Fruit fly (Drosophila melanogaster): ENCODE data around the gene UGP.

The UGP gene

DNA sequence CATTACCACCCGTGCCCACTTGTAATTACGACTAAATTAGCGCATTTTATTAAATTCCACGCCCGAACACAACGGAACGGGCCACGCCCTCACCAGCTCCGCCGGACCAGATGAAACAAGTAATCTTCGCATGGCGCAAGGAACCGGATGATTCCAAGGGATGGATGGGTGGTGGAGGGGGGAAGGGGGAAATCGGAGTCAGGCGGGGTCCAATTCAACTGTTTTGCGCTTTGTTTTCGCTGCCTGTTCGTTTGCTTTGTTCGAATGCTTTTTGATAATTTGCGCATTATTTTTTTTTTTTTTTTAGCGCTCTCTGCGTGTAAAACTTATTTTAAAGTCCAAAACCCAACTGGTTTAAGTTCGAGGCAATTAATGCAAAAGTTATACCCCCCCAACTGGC, 38.0 kb upstream of the UGP start:
- TF ChIP-seq svp (GFP tag) (peak; percentile 40), Sox14 (GFP tag; optimal IDR thresholded peaks at IDR 0.05) (peak; percentile 21), CG1621 (tag; optimal IDR thresholded peaks at IDR 0.05) (peak; percentile 76), dsx (GFP tag; optimal IDR thresholded peaks at IDR 0.05; ENCODE audit: poor library complexity, severe bottlenecking) (no peak), Lpt (GFP tag; optimal IDR thresholded peaks at IDR 0.05) (no peak), ss (GFP tag; optimal IDR thresholded peaks at IDR 0.05) (peak in 1 of 2 experiments; percentile 19)

DNA sequence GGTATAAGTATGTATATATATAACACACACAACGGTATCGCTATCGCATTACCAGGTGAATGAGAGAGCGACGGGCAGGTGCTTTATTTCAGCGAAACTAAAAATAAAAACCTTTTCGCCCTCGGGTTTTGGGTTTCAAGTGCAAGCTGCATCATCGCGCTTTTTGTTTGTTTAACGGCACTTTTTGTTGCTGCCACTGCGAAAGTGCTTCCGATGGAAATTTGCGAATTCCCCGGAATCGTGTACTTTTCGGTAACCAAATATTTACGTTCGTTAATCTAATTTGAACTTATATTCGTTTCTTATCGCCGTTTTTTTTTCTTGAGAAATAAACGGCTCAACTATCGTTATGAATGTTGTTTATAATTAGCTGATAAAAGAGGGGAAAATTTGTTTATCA, 37.3 kb upstream of the UGP start:
- TF ChIP-seq CG34406 (GFP tag; optimal IDR thresholded peaks at IDR 0.05) (no peak), CG3919 (GFP tag; optimal IDR thresholded peaks at IDR 0.05) (no peak), Eip78C (GFP tag) (peak; percentile 29)

dm6 chr3L:9391340-9391980, 32.7 kb upstream of the UGP start:
- TF ChIP-seq svp (GFP tag) (peak; percentile 78), dsx (GFP tag; optimal IDR thresholded peaks at IDR 0.05; ENCODE audit: poor library complexity, severe bottlenecking) (no peak), esn (GFP tag; optimal IDR thresholded peaks at IDR 0.05) (no peak), CG3919 (GFP tag; optimal IDR thresholded peaks at IDR 0.05) (no peak)

dm6 chr3L:9384445-9385079, 25.8 kb upstream of the UGP start:
- no peak for TF ChIP-seq Sox15 (GFP tag; optimal IDR thresholded peaks at IDR 0.05)
- TF ChIP-seq svp (GFP tag): no peak
- no peak for TF ChIP-seq CG3032 (tag; optimal IDR thresholded peaks at IDR 0.05)
- no peak for TF ChIP-seq Met (GFP tag; optimal IDR thresholded peaks at IDR 0.05)
- TF ChIP-seq CG32006 (GFP tag; optimal IDR thresholded peaks at IDR 0.05): no peak
- TF ChIP-seq Lpt (GFP tag; optimal IDR thresholded peaks at IDR 0.05): no peak
- TF ChIP-seq vri (GFP tag; optimal IDR thresholded peaks at IDR 0.05): no peak
- TF ChIP-seq CG31627 (GFP tag; optimal IDR thresholded peaks at IDR 0.05): no peak
- TF ChIP-seq net (GFP tag; optimal IDR thresholded peaks at IDR 0.05): no peak
- TF ChIP-seq Sox102F (GFP tag; optimal IDR thresholded peaks at IDR 0.05): no peak
- TF ChIP-seq Eip78C (GFP tag): no peak
- TF ChIP-seq CG6808 (GFP tag; optimal IDR thresholded peaks at IDR 0.05): no peak
- TF ChIP-seq CG6854 (GFP tag; optimal IDR thresholded peaks at IDR 0.05): no peak
- TF ChIP-seq Hr38 (GFP tag; optimal IDR thresholded peaks at IDR 0.05): no peak
- no peak for TF ChIP-seq Smox (GFP tag; optimal IDR thresholded peaks at IDR 0.05)
- TF ChIP-seq dac (GFP tag; optimal IDR thresholded peaks at IDR 0.05): no peak
- no peak for TF ChIP-seq CG4318 (GFP tag; optimal IDR thresholded peaks at IDR 0.05)

DNA sequence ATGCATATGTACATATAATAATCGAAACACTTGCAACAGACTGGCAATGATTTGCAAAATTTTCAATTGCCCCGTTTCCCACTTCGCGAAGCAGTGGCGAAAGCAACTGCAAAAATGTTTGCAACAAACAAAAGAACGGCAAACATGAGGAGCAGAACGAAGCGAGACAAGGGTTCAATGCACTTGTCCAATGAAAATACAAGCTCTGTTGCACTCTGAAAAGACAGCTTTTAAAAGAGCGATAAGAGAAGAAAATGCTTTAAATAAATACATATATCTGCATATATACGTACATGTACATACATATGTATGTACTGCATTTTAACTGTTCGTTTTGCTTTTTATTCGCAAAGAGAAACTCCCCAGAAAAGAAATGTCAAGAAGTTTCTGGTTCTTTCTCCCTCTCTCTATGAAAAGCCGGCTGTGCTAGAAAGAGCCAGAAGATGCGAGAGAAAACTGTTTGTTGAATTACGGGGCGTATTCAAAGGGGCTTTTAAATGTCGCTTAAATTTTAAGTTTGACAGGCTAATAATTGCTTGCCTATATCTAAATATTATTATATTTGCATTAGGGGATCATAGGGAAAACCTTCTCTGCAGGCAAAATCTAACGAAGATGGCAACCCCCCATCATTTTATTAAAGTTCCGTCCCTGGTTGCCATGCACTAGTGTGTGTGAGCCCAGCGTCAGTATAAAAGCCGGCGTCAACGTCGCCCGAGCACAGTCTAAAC, 24.8 kb upstream of the UGP start, which contains the start of gene Hsp27:
Gene Hsp27, plus strand, starts transcription at position 719 of the 731 bp plus-strand sequence.
- peak; percentile 100 for TF ChIP-seq Eip78C (GFP tag)
- peak; percentile 100 for TF ChIP-seq spab (GFP tag; optimal IDR thresholded peaks at IDR 0.05)
- TF ChIP-seq Eip93F (GFP tag; optimal IDR thresholded peaks at IDR 0.05): peak; percentile 100
- peak; percentile 100 for TF ChIP-seq pdm3 (GFP tag; optimal IDR thresholded peaks at IDR 0.05)
- TF ChIP-seq CG7368 (GFP tag; optimal IDR thresholded peaks at IDR 0.05): peak; percentile 100
- peak; percentile 100 for TF ChIP-seq CG6276 (GFP tag; optimal IDR thresholded peaks at IDR 0.05)
- TF ChIP-seq CG15336 (GFP tag; IDR thresholded peaks at IDR 0.05): peak; percentile 100
- TF ChIP-seq topi (GFP tag; optimal IDR thresholded peaks at IDR 0.05): peak; percentile 100
- TF ChIP-seq eg (GFP tag; IDR thresholded peaks at IDR 0.05): peak; percentile 100
- TF ChIP-seq CG10631 (GFP tag; optimal IDR thresholded peaks at IDR 0.05): peak; percentile 100
- peak; percentile 100 for TF ChIP-seq CG6792 (GFP tag; optimal IDR thresholded peaks at IDR 0.05)
- TF ChIP-seq Hr39 (GFP tag; optimal IDR thresholded peaks at IDR 0.05): peak; percentile 99
- peak; percentile 100 for TF ChIP-seq dac (GFP tag; optimal IDR thresholded peaks at IDR 0.05)
- peak; percentile 100 for TF ChIP-seq Eip75B (GFP tag; optimal IDR thresholded peaks at IDR 0.05)
- TF ChIP-seq Ets21C (GFP tag; optimal IDR thresholded peaks at IDR 0.05): peak; percentile 99
- peak; percentile 100 for TF ChIP-seq Sox102F (GFP tag; optimal IDR thresholded peaks at IDR 0.05)
- peak; percentile 100 for TF ChIP-seq Gug (GFP tag; IDR thresholded peaks at IDR 0.05)
- TF ChIP-seq CG11762 (GFP tag; optimal IDR thresholded peaks at IDR 0.05; ENCODE audit: insufficient read depth): peak; percentile 100
- TF ChIP-seq esn (GFP tag; optimal IDR thresholded peaks at IDR 0.05): peak; percentile 100
- TF ChIP-seq CG4318 (GFP tag; optimal IDR thresholded peaks at IDR 0.05): peak; percentile 100
- peak; percentile 100 for TF ChIP-seq cyc (GFP tag; optimal IDR thresholded peaks at IDR 0.05)
- peak; percentile 99 for TF ChIP-seq CG9139 (GFP tag; optimal IDR thresholded peaks at IDR 0.05)

Data from whole organism, prepupa.